Worm (Caenorhabditis elegans) whole organism, L3 larva: ENCODE results near the gene sru-4.

Source experiments
- ZK546.5 ChIP-seq: sonication (generic microtip); optimal IDR thresholded peaks from 2 replicates; lab custom pipeline; 2017; ENCODE audit warnings: missing biosample characterization, missing genetic modification characterization
- egl-27 ChIP-seq: sonication (generic microtip); optimal IDR thresholded peaks from 4 replicates; lab custom pipeline; 2017; ENCODE audit warnings: missing biosample characterization, missing genetic modification reagents, missing genetic modification characterization

ce11 chrIV:9534342-9534741 lies 36.2 kb downstream of the sru-4 start:
- no peak for TF ChIP-seq egl-27
- TF ChIP-seq ZK546.5 (tag; lab: Kevin White, UChicago): no peak
